Worm (Caenorhabditis elegans): ENCODE results near the gene C24H12.8.

Gene C24H12.8

DNA sequence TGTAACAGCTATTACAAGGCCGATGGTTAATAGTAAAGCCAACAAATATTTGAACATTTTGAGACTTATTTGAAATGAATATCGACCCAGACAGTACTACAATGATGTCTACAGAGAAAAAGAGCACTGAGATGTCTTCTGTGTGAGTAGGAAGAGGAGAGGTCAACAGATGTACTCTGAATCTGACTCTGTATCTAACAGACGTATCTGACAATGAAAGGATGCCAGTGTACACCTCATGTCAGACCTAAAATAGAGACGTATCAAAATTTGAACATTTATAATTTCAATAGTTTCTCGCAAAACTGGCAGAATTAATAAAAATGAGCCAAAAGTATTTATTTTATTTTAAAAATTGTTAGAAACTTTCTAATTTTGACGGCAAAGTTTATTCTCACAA, at the start of gene C24H12.8:
C24H12.8 (minus strand) TSS at position 101 of the 400 bp plus-strand sequence.
- TF ChIP-seq mab-5 (tag; optimal IDR thresholded peaks at IDR 0.05) (no peak), fos-1 (tag; optimal IDR thresholded peaks at IDR 0.05) (no peak), ceh-16 (tag; optimal IDR thresholded peaks at IDR 0.05) (no peak), lin-39 (tag; optimal IDR thresholded peaks at IDR 0.05) (no peak), peb-1 (tag; optimal IDR thresholded peaks at IDR 0.05) (no peak), alr-1 (tag; optimal IDR thresholded peaks at IDR 0.05) (no peak), lsy-2 (tag; optimal IDR thresholded peaks at IDR 0.05) (no peak), dmd-4 (tag; optimal IDR thresholded peaks at IDR 0.05) (no peak), sma-9 (GFP tag; optimal IDR thresholded peaks at IDR 0.05) (no peak), sma-9 (tag; optimal IDR thresholded peaks at IDR 0.05) (no peak), F13H6.1 (tag; optimal IDR thresholded peaks at IDR 0.05) (no peak), nhr-10 (tag; optimal IDR thresholded peaks at IDR 0.05) (no peak), unc-62 (GFP tag; optimal IDR thresholded peaks at IDR 0.05) (no peak), ceh-82 (tag; optimal IDR thresholded peaks at IDR 0.05) (no peak), lin-13 (GFP tag; optimal IDR thresholded peaks at IDR 0.05) (no peak), elt-1 (tag; optimal IDR thresholded peaks at IDR 0.05) (no peak), Y55F3AM.14 (GFP tag; optimal IDR thresholded peaks at IDR 0.05) (no peak), unc-55 (GFP tag; optimal IDR thresholded peaks at IDR 0.05) (no peak), C34F6.9 (tag; optimal IDR thresholded peaks at IDR 0.05) (no peak)

DNA sequence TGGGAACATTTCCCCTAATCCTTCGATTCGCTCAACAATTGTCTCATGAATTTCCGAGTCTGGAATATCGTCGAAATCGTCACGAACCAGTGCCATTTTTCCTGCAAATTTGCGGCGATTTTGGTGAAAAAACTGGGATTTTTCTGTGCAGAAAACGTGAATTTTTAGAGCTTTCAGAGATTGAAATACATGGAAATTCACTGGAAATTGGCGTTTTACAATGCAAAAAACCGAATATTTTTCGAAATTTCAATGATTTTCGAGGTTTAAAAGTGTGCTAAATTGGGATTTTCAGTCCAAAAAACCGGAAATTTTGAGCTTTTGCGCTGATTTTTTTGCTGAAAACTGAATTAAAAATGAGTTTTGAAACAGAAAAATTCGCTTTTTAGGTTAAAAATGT, 47.4 kb upstream of the C24H12.8 start, which contains the start of gene tomm-22:
tomm-22 (minus strand) TSS at position 101 of the 400 bp plus-strand sequence.
- TF ChIP-seq nhr-129 (tag; optimal IDR thresholded peaks at IDR 0.05), result no peak
- no peak for TF ChIP-seq mab-5 (tag; optimal IDR thresholded peaks at IDR 0.05)
- TF ChIP-seq mbf-1 (tag; optimal IDR thresholded peaks at IDR 0.05), result no peak
- TF ChIP-seq unc-55 (GFP tag; optimal IDR thresholded peaks at IDR 0.05), result no peak
- TF ChIP-seq lin-39 (tag; optimal IDR thresholded peaks at IDR 0.05), result no peak
- no peak for TF ChIP-seq unc-39 (tag; optimal IDR thresholded peaks at IDR 0.05)
- no peak for TF ChIP-seq nhr-10 (tag; optimal IDR thresholded peaks at IDR 0.05)
- no peak for TF ChIP-seq nhr-23 (tag; optimal IDR thresholded peaks at IDR 0.05)
- no peak for TF ChIP-seq nhr-25 (tag; optimal IDR thresholded peaks at IDR 0.05)
- TF ChIP-seq lsy-2 (tag; optimal IDR thresholded peaks at IDR 0.05), result no peak

DNA sequence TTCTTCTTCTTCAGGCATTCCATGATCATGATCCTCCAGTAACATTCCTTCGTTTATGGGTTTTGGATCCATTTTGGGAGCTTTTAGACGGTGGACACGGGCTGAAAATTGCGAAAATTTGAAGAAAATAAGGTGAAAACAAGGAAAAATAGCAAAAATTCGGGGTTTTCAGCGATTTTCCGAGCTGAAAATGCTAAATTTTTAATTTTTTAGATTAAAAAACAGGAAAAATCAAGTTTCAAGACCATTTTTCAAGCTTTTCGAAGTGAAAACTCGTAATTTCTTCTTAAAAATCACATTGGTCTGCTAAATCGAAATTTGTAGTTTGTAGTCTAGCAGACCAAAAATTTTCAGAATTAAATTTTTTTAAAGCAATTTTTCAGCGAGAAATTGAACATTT, 44.3 kb upstream of the C24H12.8 start, which contains the start of gene nfyb-1:
nfyb-1 (minus strand) TSS at position 101 of the 400 bp plus-strand sequence.
- no peak for TF ChIP-seq Y55F3AM.14 (GFP tag; optimal IDR thresholded peaks at IDR 0.05)
- TF ChIP-seq F13H6.1 (tag; optimal IDR thresholded peaks at IDR 0.05), result no peak
- no peak for TF ChIP-seq sma-3 (GFP tag; optimal IDR thresholded peaks at IDR 0.05)
- no peak for TF ChIP-seq mbf-1 (tag; optimal IDR thresholded peaks at IDR 0.05)
- TF ChIP-seq peb-1 (tag; optimal IDR thresholded peaks at IDR 0.05), result no peak

DNA sequence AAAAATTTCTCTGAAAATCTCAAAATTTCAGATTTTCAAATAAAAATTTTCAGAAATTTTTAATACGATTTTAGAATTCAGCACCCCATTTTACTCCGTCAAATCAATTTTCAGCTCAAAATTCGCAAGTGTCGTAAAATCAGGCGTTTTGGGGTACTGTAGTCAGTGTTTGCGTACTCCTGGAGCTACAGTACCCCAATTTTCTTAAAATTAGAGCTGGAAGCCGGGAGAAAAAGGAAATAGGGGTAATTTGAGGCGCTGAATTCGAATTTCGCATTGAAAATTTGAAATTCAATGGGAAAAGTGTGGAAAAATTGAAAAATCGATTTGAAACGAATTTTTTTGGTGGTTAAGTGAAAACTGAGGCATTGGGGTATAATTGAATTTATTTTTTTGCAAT, 38.3 kb upstream of the C24H12.8 start:
- TF ChIP-seq C34F6.9 (tag; optimal IDR thresholded peaks at IDR 0.05) (no peak), lsy-2 (tag; optimal IDR thresholded peaks at IDR 0.05) (peak; percentile 45 to 68)

DNA sequence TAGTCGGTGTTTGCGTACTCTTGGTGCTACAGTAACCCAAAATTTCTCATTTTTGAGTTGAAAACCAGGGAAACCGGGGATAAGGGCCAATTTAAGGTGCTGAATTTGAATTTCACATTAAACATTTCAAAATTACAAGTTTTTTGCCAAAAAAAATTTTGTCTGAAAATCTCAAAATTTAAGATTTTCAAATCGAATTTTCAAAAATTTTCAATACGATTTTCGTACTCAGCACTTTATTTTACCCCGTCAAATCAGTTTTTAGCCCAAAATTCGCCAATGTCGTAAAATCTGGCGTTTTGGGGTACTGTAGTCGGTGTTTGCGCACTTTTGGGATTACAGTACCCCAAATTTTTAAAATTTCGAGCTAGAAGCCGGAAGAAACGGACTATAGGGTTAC, 37.8 kb upstream of the C24H12.8 start, which contains the start of gene W10D9.3:
W10D9.3 (minus strand) TSS at position 101 of the 400 bp plus-strand sequence.
- TF ChIP-seq unc-62 (GFP tag; optimal IDR thresholded peaks at IDR 0.05), result no peak
- no peak for TF ChIP-seq lin-11 (tag; optimal IDR thresholded peaks at IDR 0.05)
- TF ChIP-seq sem-4 (tag; optimal IDR thresholded peaks at IDR 0.05), result no peak
- TF ChIP-seq sma-9 (GFP tag; optimal IDR thresholded peaks at IDR 0.05), result no peak
- no peak for TF ChIP-seq sma-9 (tag; optimal IDR thresholded peaks at IDR 0.05)
- TF ChIP-seq lin-39 (tag; optimal IDR thresholded peaks at IDR 0.05), result no peak
- no peak for TF ChIP-seq dmd-4 (tag; optimal IDR thresholded peaks at IDR 0.05)
- TF ChIP-seq ceh-16 (tag; optimal IDR thresholded peaks at IDR 0.05), result no peak
- no peak for TF ChIP-seq mbf-1 (tag; optimal IDR thresholded peaks at IDR 0.05)
- no peak for TF ChIP-seq crh-2 (tag; optimal IDR thresholded peaks at IDR 0.05)
- TF ChIP-seq unc-39 (tag; optimal IDR thresholded peaks at IDR 0.05), result no peak
- no peak for TF ChIP-seq fos-1 (tag; optimal IDR thresholded peaks at IDR 0.05)
- TF ChIP-seq ceh-82 (tag; optimal IDR thresholded peaks at IDR 0.05), result no peak
- TF ChIP-seq alr-1 (tag; optimal IDR thresholded peaks at IDR 0.05), result no peak
- no peak for TF ChIP-seq gmeb-1 (tag; optimal IDR thresholded peaks at IDR 0.05)
- no peak for TF ChIP-seq ztf-4 (tag; optimal IDR thresholded peaks at IDR 0.05)
- no peak for TF ChIP-seq snpc-4 (tag; optimal IDR thresholded peaks at IDR 0.05)
- TF ChIP-seq peb-1 (tag; optimal IDR thresholded peaks at IDR 0.05), result no peak
- no peak for TF ChIP-seq ZK546.5 (tag; optimal IDR thresholded peaks at IDR 0.05)

DNA sequence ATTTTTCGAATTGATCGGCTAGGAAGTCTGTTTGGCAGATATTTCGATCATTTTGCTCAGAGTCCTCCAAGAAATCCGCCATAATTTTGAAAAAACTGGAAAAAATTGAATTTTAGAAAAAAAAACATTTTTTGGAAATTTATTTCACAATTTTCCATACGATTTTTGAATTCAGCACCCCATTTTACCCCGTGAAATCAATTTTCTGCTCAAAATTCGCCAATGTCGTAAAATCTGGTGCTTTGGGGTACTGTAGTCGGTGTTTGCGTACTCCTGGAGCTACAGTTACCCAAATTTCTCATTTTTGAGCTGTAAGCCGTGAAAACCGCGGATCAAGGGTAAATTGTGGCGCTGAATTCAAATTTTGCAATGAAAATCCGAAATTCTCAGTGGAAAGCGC, 34.8 kb upstream of the C24H12.8 start, which contains the start of gene gvd-1:
gvd-1 (minus strand) TSS at position 101 of the 400 bp plus-strand sequence.
- TF ChIP-seq blmp-1 (tag; optimal IDR thresholded peaks at IDR 0.05; ENCODE audit: insufficient read depth), result no peak
- no peak for TF ChIP-seq ceh-16 (tag; optimal IDR thresholded peaks at IDR 0.05)

All from whole organism, L2 larva.